Worm (Caenorhabditis elegans) whole organism, L1 larva: ENCODE results near the gene C27D6.3.

Experiments
- aly-2 ChIP-seq: fragments of 150-350 bp; optimal IDR thresholded peaks from 2 replicates; lab custom pipeline; 2014; ENCODE audit warnings: missing biosample characterization, missing genetic modification characterization
- blmp-1 ChIP-seq: fragments of 150-350 bp; optimal IDR thresholded peaks from 2 replicates; lab custom pipeline; 2014; ENCODE audit warnings: missing biosample characterization, missing genetic modification characterization
- dsc-1 ChIP-seq: sonication (generic microtip); optimal IDR thresholded peaks from 2 replicates; lab custom pipeline; 2016; ENCODE audit warnings: mild to moderate bottlenecking, missing genetic modification characterization, missing compliant biosample characterization
- efl-1 ChIP-seq, 4 experiments: fragments of 150-350 bp; optimal IDR thresholded peaks in 3 of 4; peaks in 1 of 4; 1 replicate in 1 of 4; 2 replicates in 3 of 4; lab custom pipeline; 2014; ENCODE audit warnings: missing biosample characterization in 2 of 4, missing genetic modification characterization in 2 of 4, missing genetic modification reagents in 2 of 4
- egl-13 ChIP-seq: sonication (generic microtip); optimal IDR thresholded peaks from 2 replicates; lab custom pipeline; 2016; ENCODE audit warnings: missing genotype, missing genetic modification reagents, missing genetic modification characterization, missing compliant biosample characterization
- elt-2 ChIP-seq: sonication (generic microtip); optimal IDR thresholded peaks from 2 replicates; lab custom pipeline; 2016; ENCODE audit warnings: missing genetic modification characterization, mild to moderate bottlenecking, inconsistent platforms, missing compliant biosample characterization, missing genetic modification reagents
- lin-13 ChIP-seq: fragments of 150-350 bp; optimal IDR thresholded peaks from 2 replicates; lab custom pipeline; 2014; ENCODE audit warnings: missing biosample characterization, missing genetic modification reagents, missing genetic modification characterization
- nhr-28 ChIP-seq: fragments of 150-350 bp; optimal IDR thresholded peaks from 2 replicates; lab custom pipeline; 2014; ENCODE audit warnings: missing biosample characterization, missing genetic modification characterization
- nhr-77 ChIP-seq: fragments of 150-350 bp; optimal IDR thresholded peaks from 2 replicates; lab custom pipeline; 2014; ENCODE audit warnings: missing biosample characterization, missing genetic modification characterization
- nhr-84 ChIP-seq: sonication (generic microtip); optimal IDR thresholded peaks from 2 replicates; lab custom pipeline; 2017; ENCODE audit warnings: missing biosample characterization, missing genetic modification characterization
- nhr-90 ChIP-seq: sonication (generic microtip); optimal IDR thresholded peaks from 2 replicates; lab custom pipeline; 2016; ENCODE audit warnings: mild to moderate bottlenecking, missing genetic modification characterization, missing compliant biosample characterization; ENCODE audit not compliant: poor library complexity
- snpc-4 ChIP-seq: fragments of 150-350 bp; optimal IDR thresholded peaks from 2 replicates; lab custom pipeline; 2014; ENCODE audit warnings: missing biosample characterization, missing genetic modification characterization

ce11 chrII:5195504-5195903, 21.2 kb upstream of the C27D6.3 start, which contains the start of gene C34F11.5:
- no peak for TF ChIP-seq nhr-28 (tag; lab: Kevin White, UChicago)
- no peak for TF ChIP-seq efl-1 (optimal IDR thresholded peaks at IDR 0.05; lab: Kevin White, UChicago)
- TF ChIP-seq efl-1 (GFP tag; optimal IDR thresholded peaks at IDR 0.05 in 1 of 2; lab: Kevin White, UChicago), result no peak
- TF ChIP-seq blmp-1 (tag; lab: Kevin White, UChicago), result no peak
- TF ChIP-seq nhr-77, result no peak
- TF ChIP-seq lin-13 (GFP tag; lab: Kevin White, UChicago), result no peak
- TF ChIP-seq elt-2, result no peak
- TF ChIP-seq aly-2, result no peak
- no peak for TF ChIP-seq nhr-84 (tag; lab: Kevin White, UChicago)
- no peak for TF ChIP-seq egl-13
- no peak for TF ChIP-seq nhr-90
- no peak for TF ChIP-seq snpc-4
- no peak for TF ChIP-seq dsc-1 (tag; lab: Kevin White, UChicago)
